Fruit fly (Drosophila melanogaster): Measurements from ENCODE around the gene sqd.

The sqd gene

DNA sequence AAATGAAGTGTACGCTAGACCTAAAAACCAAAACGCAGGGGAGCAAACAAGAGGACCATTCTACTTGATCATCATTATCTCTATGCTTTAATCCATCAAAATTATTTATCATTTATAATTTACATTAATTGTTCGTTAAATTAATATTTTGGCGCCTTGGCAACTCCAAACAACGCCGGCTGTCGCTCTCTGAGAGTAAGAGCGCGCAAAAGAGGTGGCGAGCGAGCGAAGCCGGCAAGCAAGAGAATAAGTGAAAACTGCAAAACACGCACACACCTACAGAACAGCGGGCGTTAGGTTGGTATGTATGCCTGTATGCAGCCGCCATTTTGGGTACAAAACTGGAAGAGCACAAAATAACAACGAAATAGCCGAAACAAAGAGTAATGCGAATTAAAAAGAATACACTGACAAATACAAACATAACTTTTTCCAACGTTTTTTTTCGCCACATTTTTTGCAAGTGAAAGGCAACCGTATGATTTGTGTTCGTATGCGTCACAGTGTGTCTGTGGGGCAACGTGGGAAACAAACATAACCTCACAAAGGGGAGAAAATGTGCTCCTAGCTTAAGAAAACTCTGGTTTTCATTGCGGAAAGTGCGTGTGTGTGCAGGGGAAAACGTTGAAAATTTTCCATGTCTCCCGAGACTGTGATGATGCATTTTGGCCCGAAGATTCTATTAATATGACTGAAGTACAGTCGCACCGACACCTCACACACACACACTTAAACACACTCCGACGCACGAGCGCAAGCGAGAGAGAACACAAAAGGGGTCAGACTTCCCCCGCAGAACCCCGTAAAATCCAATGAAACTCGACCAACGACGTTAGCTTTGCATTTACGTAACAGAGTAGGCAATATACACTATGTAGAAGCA is 1.1 kb downstream of the sqd start (continued):
- TF ChIP-seq D19A (tag; optimal IDR thresholded peaks at IDR 0.05) (peak; percentile 25), CG6254 (GFP tag; optimal IDR thresholded peaks at IDR 0.05) (peak; percentile 23), lab (GFP tag; optimal IDR thresholded peaks at IDR 0.05) (no peak), Xrp1 (GFP tag; IDR thresholded peaks at IDR 0.05) (peak; percentile 59; the same call in 1 of the 2 replicates), CG4282 (GFP tag; optimal IDR thresholded peaks at IDR 0.05) (no peak), esg (GFP tag; conservative IDR thresholded peaks at IDR 0.05) (peak; percentile 6; the same call in 1 of the 2 replicates), CG1603 (tag; optimal IDR thresholded peaks at IDR 0.05) (no peak), bowl (GFP tag; IDR thresholded peaks at IDR 0.05) (0 out of 2 replicates have a peak, but pooled peaks have one; percentile 8), ems (GFP tag; optimal IDR thresholded peaks at IDR 0.05) (peak; percentile 39), Sry-δ (GFP tag; optimal IDR thresholded peaks at IDR 0.05) (no peak), ftz-f1 (GFP tag; optimal IDR thresholded peaks at IDR 0.05) (no peak), slou (GFP tag; optimal IDR thresholded peaks at IDR 0.05) (no peak), Meics (GFP tag; optimal IDR thresholded peaks at IDR 0.05) (no peak), ci (GFP tag; IDR thresholded peaks at IDR 0.05) (peak; percentile 70; the same call in 2 of the 3 replicates), Usf (GFP tag; optimal IDR thresholded peaks at IDR 0.05) (no peak), Side (GFP tag; optimal IDR thresholded peaks at IDR 0.05) (no peak), kah (GFP tag; optimal IDR thresholded peaks at IDR 0.05) (no peak), Deaf1 (tag; optimal IDR thresholded peaks at IDR 0.05) (peak; percentile 63), dati (GFP tag; IDR thresholded peaks at IDR 0.05) (no peak), pho (GFP tag; optimal IDR thresholded peaks at IDR 0.05) (no peak), CG12942 (GFP tag; optimal IDR thresholded peaks at IDR 0.05) (peak; percentile 25), amos (GFP tag; IDR thresholded peaks at IDR 0.05; ENCODE audit: partially characterized antibody) (no peak), CG7987 (GFP tag; optimal IDR thresholded peaks at IDR 0.05) (no peak), CG14667 (GFP tag; IDR thresholded peaks at IDR 0.05) (no peak), CG6272 (GFP tag; IDR thresholded peaks at IDR 0.05) (no peak), danr (GFP tag; IDR thresholded peaks at IDR 0.05) (no peak), bigmax (GFP tag; optimal IDR thresholded peaks at IDR 0.05) (peak; percentile 97), Neu2 (GFP tag; optimal IDR thresholded peaks at IDR 0.05; ENCODE audit: borderline replicate concordance) (peak; percentile 71), CG34422 (GFP tag; IDR thresholded peaks at IDR 0.05) (peak; percentile 84; the same call in 1 of the 3 replicates), CG11696 (GFP tag; IDR thresholded peaks at IDR 0.05) (peak; percentile 20), wor (GFP tag; IDR thresholded peaks at IDR 0.05) (no peak), CG6813 (GFP tag; optimal IDR thresholded peaks at IDR 0.05) (peak; percentile 59), odd (GFP tag; optimal IDR thresholded peaks at IDR 0.05) (peak; percentile 43), CHES-1-like (GFP tag; optimal IDR thresholded peaks at IDR 0.05) (peak; percentile 40), phol (tag; optimal IDR thresholded peaks at IDR 0.05) (peak; percentile 90), CG2120 (GFP tag; optimal IDR thresholded peaks at IDR 0.05) (peak; percentile 49), Ets65A (GFP tag) (peak; percentile 86), CG11093 (GFP tag; IDR thresholded peaks at IDR 0.05) (no peak), CG14965 (GFP tag; optimal IDR thresholded peaks at IDR 0.05; ENCODE audit: borderline replicate concordance) (no peak), CG34224 (GFP tag; IDR thresholded peaks at IDR 0.05; ENCODE audit: partially characterized antibody) (peak; percentile 52; the same call in 2 of the 3 replicates), Rfx (GFP tag; IDR thresholded peaks at IDR 0.05) (no peak; the same call in 1 of the 2 replicates), corto (GFP tag; optimal IDR thresholded peaks at IDR 0.05) (no peak), onecut (GFP tag; IDR thresholded peaks at IDR 0.05) (peak; percentile 44), CG17359 (tag; optimal IDR thresholded peaks at IDR 0.05) (peak; percentile 63), C15 (GFP tag; IDR thresholded peaks at IDR 0.05) (0 out of 3 replicates have a peak, but pooled peaks have one; percentile 25), vfl (GFP tag; optimal IDR thresholded peaks at IDR 0.05) (peak; percentile 32), CG13296 (GFP tag; optimal IDR thresholded peaks at IDR 0.05) (peak; percentile 27), ewg (GFP tag; optimal IDR thresholded peaks at IDR 0.05) (no peak), oc (tag; optimal IDR thresholded peaks at IDR 0.05) (no peak)
